Worm (Caenorhabditis elegans) whole organism, L1 larva: ENCODE measurements around the gene nhr-184.

Experiments used
- F16B12.6 ChIP-seq: fragments of 150-350 bp; optimal IDR thresholded peaks from 2 replicates; lab custom pipeline; 2014; ENCODE audit warnings: missing biosample characterization, missing genetic modification characterization
- aha-1 ChIP-seq: fragments of 150-350 bp; optimal IDR thresholded peaks from 2 replicates; lab custom pipeline; 2014; ENCODE audit warnings: missing biosample characterization, missing genetic modification characterization
- blmp-1 ChIP-seq: fragments of 150-350 bp; optimal IDR thresholded peaks from 2 replicates; lab custom pipeline; 2014; ENCODE audit warnings: missing biosample characterization, missing genetic modification characterization
- ceh-63 ChIP-seq: fragments of 200-800 bp; sonication (Bioruptor generic); optimal IDR thresholded peaks from 2 replicates; lab custom pipeline; 2018; ENCODE audit warnings: mild to moderate bottlenecking, missing genetic modification characterization, missing compliant biosample characterization
- ceh-8 ChIP-seq: fragments of 200-800 bp; sonication (Bioruptor generic); optimal IDR thresholded peaks from 2 replicates; lab custom pipeline; 2018; ENCODE audit warnings: mild to moderate bottlenecking, missing genetic modification characterization, moderate library complexity, missing compliant biosample characterization
- dsc-1 ChIP-seq: sonication (generic microtip); optimal IDR thresholded peaks from 2 replicates; lab custom pipeline; 2016; ENCODE audit warnings: mild to moderate bottlenecking, missing genetic modification characterization, missing compliant biosample characterization
- efl-1 ChIP-seq, 4 experiments: fragments of 150-350 bp; optimal IDR thresholded peaks in 3 of 4; peaks in 1 of 4; 1 replicate in 1 of 4; 2 replicates in 3 of 4; lab custom pipeline; 2014; ENCODE audit warnings: missing biosample characterization in 2 of 4, missing genetic modification characterization in 2 of 4, missing genetic modification reagents in 2 of 4
- egl-27 ChIP-seq, 2 experiments: fragments of 150-350 bp in 1 of 2; sonication (generic microtip); optimal IDR thresholded peaks; 3 replicates each; lab custom pipeline; 2017 to 2018; ENCODE audit warnings: missing biosample characterization in 2 of 2, missing genetic modification characterization in 2 of 2, missing genetic modification reagents in 2 of 2
- elt-2 ChIP-seq: sonication (generic microtip); optimal IDR thresholded peaks from 2 replicates; lab custom pipeline; 2016; ENCODE audit warnings: missing genetic modification characterization, mild to moderate bottlenecking, inconsistent platforms, missing compliant biosample characterization, missing genetic modification reagents
- elt-3 ChIP-seq, 6 experiments: fragments of 150-350 bp in 1 of 6; sonication (generic microtip); optimal IDR thresholded peaks; 2 replicates each; lab custom pipeline; 2017 to 2018; ENCODE audit warnings: missing biosample characterization in 6 of 6, missing genetic modification characterization in 6 of 6, inconsistent platforms in 1 of 6
- fkh-10 ChIP-seq: sonication (generic microtip); optimal IDR thresholded peaks from 2 replicates; lab custom pipeline; 2017; ENCODE audit warnings: missing biosample characterization, missing genetic modification reagents, missing genetic modification characterization
- fkh-8 ChIP-seq: sonication (generic microtip); optimal IDR thresholded peaks from 2 replicates; lab custom pipeline; 2016; ENCODE audit warnings: mild to moderate bottlenecking, missing genetic modification characterization, missing compliant biosample characterization
- hlh-17 ChIP-seq: fragments of 200-800 bp; sonication (Bioruptor generic); optimal IDR thresholded peaks from 2 replicates; lab custom pipeline; 2018; ENCODE audit warnings: missing genetic modification characterization, mild to moderate bottlenecking, missing compliant biosample characterization, moderate library complexity, borderline replicate concordance
- hlh-4 ChIP-seq: sonication (generic microtip); optimal IDR thresholded peaks from 2 replicates; lab custom pipeline; 2016; ENCODE audit warnings: mild to moderate bottlenecking, missing genetic modification characterization, missing compliant biosample characterization
- hpl-2 ChIP-seq: fragments of 150-350 bp; optimal IDR thresholded peaks from 2 replicates; lab custom pipeline; 2014; ENCODE audit warnings: missing biosample characterization, missing genetic modification reagents, missing genetic modification characterization
- isw-1 ChIP-seq: fragments of 200-800 bp; sonication (Bioruptor generic); IDR thresholded peaks from 2 replicates; pipeline ENCODE4 v1.3.6; 2022; ENCODE audit warnings: missing genetic modification characterization, missing compliant biosample characterization
- jun-1 ChIP-seq: fragments of 150-350 bp; optimal IDR thresholded peaks from 2 replicates; lab custom pipeline; 2014; ENCODE audit warnings: missing biosample characterization, missing genetic modification reagents, missing genetic modification characterization
- lin-13 ChIP-seq: fragments of 150-350 bp; optimal IDR thresholded peaks from 2 replicates; lab custom pipeline; 2014; ENCODE audit warnings: missing biosample characterization, missing genetic modification reagents, missing genetic modification characterization
- lin-14 ChIP-seq: fragments of 200-800 bp; sonication (Bioruptor generic); optimal IDR thresholded peaks from 2 replicates; lab custom pipeline; 2018; ENCODE audit warnings: mild to moderate bottlenecking, missing genetic modification characterization, moderate library complexity, missing compliant biosample characterization
- lin-15B ChIP-seq: fragments of 150-350 bp; sonication (generic microtip); optimal IDR thresholded peaks from 3 replicates; lab custom pipeline; 2014; ENCODE audit warnings: missing biosample characterization, missing genetic modification characterization
- lin-35 ChIP-seq, 2 experiments: fragments of 150-350 bp; optimal IDR thresholded peaks; 2 replicates each; lab custom pipeline; 2014; ENCODE audit warnings: missing biosample characterization in 2 of 2, missing genetic modification characterization in 2 of 2, missing genetic modification reagents in 2 of 2
- lin-39 ChIP-seq: fragments of 150-350 bp; optimal IDR thresholded peaks from 2 replicates; lab custom pipeline; 2014; ENCODE audit warnings: missing biosample characterization, missing genetic modification reagents, missing genetic modification characterization
- mef-2 ChIP-seq: fragments of 150-350 bp; optimal IDR thresholded peaks from 2 replicates; lab custom pipeline; 2014; ENCODE audit warnings: missing biosample characterization, missing genetic modification characterization
- mep-1 ChIP-seq: fragments of 150-350 bp; optimal IDR thresholded peaks from 2 replicates; lab custom pipeline; 2014; ENCODE audit warnings: missing biosample characterization, missing genetic modification characterization
- nhr-11 ChIP-seq: fragments of 150-350 bp; optimal IDR thresholded peaks from 2 replicates; lab custom pipeline; 2014; ENCODE audit warnings: missing biosample characterization, missing genetic modification characterization
- nhr-20 ChIP-seq: sonication (generic microtip); optimal IDR thresholded peaks from 2 replicates; lab custom pipeline; 2016; ENCODE audit warnings: mild to moderate bottlenecking, missing genetic modification characterization, missing compliant biosample characterization
- nhr-237 ChIP-seq: fragments of 150-350 bp; optimal IDR thresholded peaks from 2 replicates; lab custom pipeline; 2014; ENCODE audit warnings: missing biosample characterization, missing genetic modification characterization
- nhr-71 ChIP-seq: sonication (generic microtip); optimal IDR thresholded peaks from 2 replicates; lab custom pipeline; 2016; ENCODE audit warnings: mild to moderate bottlenecking, missing genetic modification characterization, moderate library complexity, missing compliant biosample characterization
- nhr-76 ChIP-seq: sonication (generic microtip); optimal IDR thresholded peaks from 2 replicates; lab custom pipeline; 2017; ENCODE audit warnings: missing biosample characterization, missing genetic modification characterization
- nhr-77 ChIP-seq: fragments of 150-350 bp; optimal IDR thresholded peaks from 2 replicates; lab custom pipeline; 2014; ENCODE audit warnings: missing biosample characterization, missing genetic modification characterization
- nhr-84 ChIP-seq: sonication (generic microtip); optimal IDR thresholded peaks from 2 replicates; lab custom pipeline; 2017; ENCODE audit warnings: missing biosample characterization, missing genetic modification characterization
- nhr-85 ChIP-seq: sonication (generic microtip); peaks from one replicate; lab custom pipeline; 2016; ENCODE audit warnings: missing genetic modification characterization, inconsistent platforms, missing compliant biosample characterization
- nhr-90 ChIP-seq: sonication (generic microtip); optimal IDR thresholded peaks from 2 replicates; lab custom pipeline; 2016; ENCODE audit warnings: mild to moderate bottlenecking, missing genetic modification characterization, missing compliant biosample characterization; ENCODE audit not compliant: poor library complexity
- snu-23 ChIP-seq: sonication (generic microtip); optimal IDR thresholded peaks from 2 replicates; lab custom pipeline; 2016; ENCODE audit warnings: missing genetic modification characterization, missing compliant biosample characterization
- sptf-1 ChIP-seq: fragments of 150-350 bp; optimal IDR thresholded peaks from 2 replicates; lab custom pipeline; 2014; ENCODE audit warnings: missing biosample characterization, missing genetic modification characterization
- swsn-7 ChIP-seq: sonication (generic microtip); optimal IDR thresholded peaks from 2 replicates; lab custom pipeline; 2016; ENCODE audit warnings: missing genetic modification characterization, missing compliant biosample characterization
- tbx-2 ChIP-seq: sonication (generic microtip); optimal IDR thresholded peaks from 2 replicates; lab custom pipeline; 2016; ENCODE audit warnings: missing genetic modification characterization, missing compliant biosample characterization
- unc-130 ChIP-seq: fragments of 150-350 bp; optimal IDR thresholded peaks from 2 replicates; lab custom pipeline; 2017; ENCODE audit warnings: missing biosample characterization, missing genetic modification characterization, inconsistent platforms
- unc-86 ChIP-seq: sonication (generic microtip); optimal IDR thresholded peaks from 2 replicates; lab custom pipeline; 2016; ENCODE audit warnings: missing genetic modification characterization, missing compliant biosample characterization
- unc-98 ChIP-seq: fragments of 200-800 bp; sonication (Bioruptor generic); IDR thresholded peaks from 2 replicates; pipeline ENCODE4 v1.3.6; 2022; ENCODE audit warnings: missing genetic modification characterization, missing compliant biosample characterization
- ztf-11 ChIP-seq, 2 experiments: sonication (generic microtip); optimal IDR thresholded peaks; 2 replicates each; lab custom pipeline; 2016 to 2017; ENCODE audit warnings: missing genetic modification characterization in 2 of 2, missing biosample characterization in 1 of 2, missing compliant biosample characterization in 1 of 2
- ztf-4 ChIP-seq: fragments of 150-350 bp; optimal IDR thresholded peaks from 2 replicates; lab custom pipeline; 2014; ENCODE audit warnings: missing biosample characterization, missing genetic modification characterization

The nhr-184 gene

ce11 chrV:2218803-2219202 is 4.5 kb upstream of the nhr-184 start, which contains the start of gene nhr-56 (continued):
- TF ChIP-seq unc-130 (tag; lab: Kevin White, UChicago) (no peak), nhr-237 (no peak), efl-1 (optimal IDR thresholded peaks at IDR 0.05; lab: Kevin White, UChicago) (peak; percentile 23 to 28), efl-1 (GFP tag; optimal IDR thresholded peaks at IDR 0.05 in 1 of 2; lab: Kevin White, UChicago) (peak; percentile 3 to 87), nhr-85 (tag; lab: Kevin White, UChicago) (peak; percentile 72), nhr-20 (peak; percentile 80), egl-27 (tag; optimal IDR thresholded peaks at IDR 0.05; lab: Kevin White, UChicago) (no peak), nhr-77 (peak; percentile 15), lin-14 (GFP tag; lab: Kevin White, UChicago) (no peak), elt-2 (tag; lab: Kevin White, UChicago) (peak; percentile 27), lin-13 (GFP tag; lab: Kevin White, UChicago) (no peak), lin-15B (no peak), tbx-2 (tag; lab: Kevin White, UChicago) (no peak), F16B12.6 (tag; lab: Kevin White, UChicago) (no peak), ceh-8 (GFP tag; lab: Kevin White, UChicago) (no peak), mef-2 (tag; lab: Kevin White, UChicago) (no peak), mep-1 (tag; lab: Kevin White, UChicago) (peak; percentile 60), jun-1 (tag; lab: Kevin White, UChicago) (peak; percentile 34), aha-1 (no peak), isw-1 (GFP tag; lab: Robert Waterston, UW) (no peak), snu-23 (GFP tag; lab: Kevin White, UChicago) (peak; percentile 56), nhr-76 (tag; lab: Kevin White, UChicago) (no peak), hpl-2 (no peak), lin-35 (GFP tag; optimal IDR thresholded peaks at IDR 0.05; lab: Kevin White, UChicago) (peak in 1 of 2 experiments; percentile 63), swsn-7 (tag; lab: Kevin White, UChicago) (peak; percentile 32), hlh-4 (tag; lab: Kevin White, UChicago) (no peak), nhr-84 (no peak), unc-98 (GFP tag; lab: Robert Waterston, UW) (no peak), nhr-11 (tag; lab: Kevin White, UChicago) (no peak), lin-39 (tag; lab: Kevin White, UChicago) (no peak), ztf-11 (tag; optimal IDR thresholded peaks at IDR 0.05; lab: Kevin White, UChicago) (no peak), hlh-17 (GFP tag; lab: Kevin White, UChicago) (no peak)

DNA sequence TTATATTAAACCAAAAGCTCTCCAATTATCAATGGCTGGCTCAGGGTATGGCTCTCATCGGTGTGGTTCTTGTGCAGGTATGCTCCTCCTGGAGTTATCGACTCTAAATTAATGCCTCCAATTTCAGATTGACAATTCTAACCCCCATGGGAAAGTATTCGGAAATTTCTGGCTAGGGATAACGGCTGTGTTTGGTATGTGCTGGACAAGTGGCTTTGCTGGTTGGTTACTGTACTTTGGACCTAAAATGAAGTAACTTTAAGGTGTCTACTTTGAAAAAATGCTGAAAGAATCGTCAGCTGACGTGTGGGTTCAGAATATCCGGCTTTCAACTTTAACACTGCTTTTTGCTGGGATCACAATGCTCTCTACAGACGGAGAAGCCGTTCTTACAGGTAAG is 2.6 kb upstream of the nhr-184 start:
- TF ChIP-seq hlh-4 (tag; lab: Kevin White, UChicago) (no peak), elt-3 (tag; optimal IDR thresholded peaks at IDR 0.05; lab: Kevin White, UChicago) (no peak), ztf-4 (no peak), unc-86 (tag; lab: Kevin White, UChicago) (no peak), sptf-1 (no peak), nhr-90 (tag; lab: Kevin White, UChicago) (no peak), fkh-8 (tag; lab: Kevin White, UChicago) (no peak), dsc-1 (tag; lab: Kevin White, UChicago) (no peak), ceh-63 (GFP tag; lab: Kevin White, UChicago) (no peak), nhr-71 (no peak), fkh-10 (no peak), nhr-85 (tag; lab: Kevin White, UChicago) (no peak)

DNA sequence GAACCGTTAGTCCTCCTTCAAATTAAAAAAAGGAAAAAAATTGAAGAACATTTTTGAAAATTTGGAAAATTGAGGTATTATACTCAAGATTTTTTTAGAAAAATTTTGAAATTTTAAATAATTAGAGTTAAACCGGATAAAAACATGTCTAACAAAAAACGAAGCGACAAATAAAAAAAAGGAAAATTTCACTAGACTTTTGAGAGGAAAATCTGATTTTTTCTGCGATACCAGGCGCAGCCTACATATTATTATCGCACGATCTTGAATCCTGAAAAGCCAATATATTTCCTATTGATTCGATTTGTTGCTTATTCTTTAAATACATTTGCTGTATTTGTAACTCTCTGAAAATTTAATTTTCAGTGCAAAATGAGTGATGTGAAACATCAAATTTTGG is 1.1 kb upstream of the nhr-184 start, which contains the start of gene nstp-8:
Gene nstp-8, plus strand, starts transcription at position 301 of the 400 bp plus-strand sequence.
- TF ChIP-seq ceh-8 (GFP tag; lab: Kevin White, UChicago) (no peak), nhr-85 (tag; lab: Kevin White, UChicago) (no peak), blmp-1 (tag; lab: Kevin White, UChicago) (peak; percentile 30), sptf-1 (no peak)
- TF ChIP-seq, all 84 proteins: peak for 1
